Worm (Caenorhabditis elegans) whole organism, L4/young adult: ENCODE results near the gene ZC15.5.

Experiments
- W03F9.2 ChIP-seq: fragments of 150-350 bp; optimal IDR thresholded peaks from 2 replicates; lab custom pipeline; 2014; ENCODE audit warnings: missing biosample characterization, missing genetic modification characterization
- dao-5 ChIP-seq: sonication (generic microtip); optimal IDR thresholded peaks from 2 replicates; lab custom pipeline; 2016; ENCODE audit warnings: missing genotype, missing genetic modification characterization, moderate library complexity, missing compliant biosample characterization
- him-1 ChIP-seq: sonication (generic microtip); optimal IDR thresholded peaks from 2 replicates; lab custom pipeline; 2016; ENCODE audit warnings: missing genotype, missing genetic modification reagents, missing genetic modification characterization, missing compliant biosample characterization

Gene ZC15.5

ce11 chrV:20317442-20317841 lies 19.7 kb downstream of the ZC15.5 start, which contains the start of gene Y113G7C.1:
Gene Y113G7C.1, plus strand, starts transcription at chrV:20317742.
- TF ChIP-seq him-1 (tag; lab: Kevin White, UChicago), result no peak
- no peak for TF ChIP-seq W03F9.2 (tag; lab: Kevin White, UChicago)
- no peak for TF ChIP-seq dao-5 (tag; lab: Kevin White, UChicago)

ce11 chrV:20325417-20325816 lies 27.7 kb downstream of the ZC15.5 start, which contains the start of gene Y38H6A.1:
Gene Y38H6A.1, plus strand, starts transcription at chrV:20325717.
- no peak for TF ChIP-seq him-1 (tag; lab: Kevin White, UChicago)
- no peak for TF ChIP-seq dao-5 (tag; lab: Kevin White, UChicago)
- TF ChIP-seq W03F9.2 (tag; lab: Kevin White, UChicago), result no peak

ce11 chrV:20335264-20335663 lies 37.5 kb downstream of the ZC15.5 start, which contains the start of gene Y38H6A.5:
Gene Y38H6A.5, minus strand, starts transcription at chrV:20335364.
- TF ChIP-seq dao-5 (tag; lab: Kevin White, UChicago) (no peak), him-1 (tag; lab: Kevin White, UChicago) (no peak), W03F9.2 (tag; lab: Kevin White, UChicago) (no peak)

ce11 chrV:20338020-20338419 lies 40.3 kb downstream of the ZC15.5 start:
- no peak for TF ChIP-seq him-1 (tag; lab: Kevin White, UChicago)

DNA sequence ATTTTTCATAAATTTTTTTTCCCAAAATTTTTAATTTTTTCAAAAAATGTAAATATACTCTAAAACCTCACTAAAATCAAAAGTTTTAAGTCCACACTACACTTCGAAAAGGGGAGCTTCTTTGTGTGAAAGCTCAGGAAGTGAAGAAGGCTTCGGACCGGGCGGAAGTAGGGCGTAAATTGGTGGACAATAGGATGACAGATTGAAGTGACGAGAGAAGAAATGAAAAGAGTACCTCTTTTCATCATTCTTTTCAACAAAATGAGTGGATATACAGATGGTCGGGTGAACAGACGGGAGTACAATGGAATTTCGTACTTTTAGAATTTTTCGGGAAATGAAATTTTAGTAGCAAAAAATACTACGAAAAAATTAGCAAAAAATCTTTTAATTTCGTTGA lies 41.1 kb downstream of the ZC15.5 start:
- TF ChIP-seq him-1 (tag; lab: Kevin White, UChicago), result no peak
- TF ChIP-seq dao-5 (tag; lab: Kevin White, UChicago), result no peak
- TF ChIP-seq W03F9.2 (tag; lab: Kevin White, UChicago), result no peak

DNA sequence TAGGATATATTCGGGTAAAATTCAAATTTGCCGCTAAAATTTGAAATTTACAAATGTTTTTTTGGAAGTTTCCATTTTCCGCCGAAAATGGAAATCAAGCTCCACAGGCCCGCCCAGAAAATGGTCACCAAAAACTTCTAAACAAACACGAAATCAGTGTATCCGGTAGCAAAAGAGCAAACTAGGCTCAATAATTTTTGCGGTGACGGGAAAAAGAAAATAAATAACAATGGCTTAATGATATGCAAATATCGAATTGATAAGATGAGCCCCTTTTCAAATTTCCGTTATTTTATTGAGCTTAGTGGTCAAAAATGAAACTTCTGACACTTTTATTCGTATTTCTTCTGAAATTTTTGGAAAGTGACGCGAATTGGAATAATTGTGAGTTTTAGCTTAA lies 47.1 kb downstream of the ZC15.5 start, which contains the start of gene Y38H6A.3:
Gene Y38H6A.3 (plus strand): TSS at position 301 of the 400 bp plus-strand sequence.
- TF ChIP-seq dao-5 (tag; lab: Kevin White, UChicago) (no peak), W03F9.2 (tag; lab: Kevin White, UChicago) (no peak), him-1 (tag; lab: Kevin White, UChicago) (no peak)

- TF ChIP-seq W03F9.2 (tag; lab: Kevin White, UChicago) (no peak), dao-5 (tag; lab: Kevin White, UChicago) (no peak), him-1 (tag; lab: Kevin White, UChicago) (no peak)
These were observed 49.9 kb downstream of the ZC15.5 start for ce11 chrV:20347625-20348024.
